Fruit fly (Drosophila melanogaster): ENCODE measurements around the gene Ugt302E1.
A peak's percentile ranks its signal among the peaks of the same experiment; 100 is the strongest.

Ugt302E1 gene

dm6 chr3R:11196648-11197388 is 42.4 kb downstream of the Ugt302E1 start (continued):
- TF ChIP-seq bab2 (GFP tag; optimal IDR thresholded peaks at IDR 0.05) = peak; percentile 98
- peak; percentile 92 for TF ChIP-seq CG12219 (GFP tag; optimal IDR thresholded peaks at IDR 0.05)
- peak; percentile 100 for TF ChIP-seq CoRest (tag; optimal IDR thresholded peaks at IDR 0.05)
- TF ChIP-seq gfzf (GFP tag; optimal IDR thresholded peaks at IDR 0.05) = peak; percentile 3
- TF ChIP-seq gt (GFP tag; IDR thresholded peaks at IDR 0.05) = peak; percentile 96
- TF ChIP-seq vfl (GFP tag; optimal IDR thresholded peaks at IDR 0.05) = peak; percentile 76
- peak; percentile 96 for TF ChIP-seq CG31224 (GFP tag; IDR thresholded peaks at IDR 0.05)
- TF ChIP-seq ATbp (GFP tag; optimal IDR thresholded peaks at IDR 0.05) = peak; percentile 97
- TF ChIP-seq ash1 (GFP tag; optimal IDR thresholded peaks at IDR 0.05) = peak; percentile 82
- peak; percentile 97 for TF ChIP-seq tin (GFP tag; optimal IDR thresholded peaks at IDR 0.05)
- peak; percentile 98 for TF ChIP-seq unpg (GFP tag; optimal IDR thresholded peaks at IDR 0.05)
- TF ChIP-seq CG7963 (GFP tag; IDR thresholded peaks at IDR 0.05; ENCODE audit: partially characterized antibody) = no peak
- TF ChIP-seq NC2β (GFP tag; optimal IDR thresholded peaks at IDR 0.05) = peak; percentile 55
- TF ChIP-seq CG8281 (tag; optimal IDR thresholded peaks at IDR 0.05) = peak; percentile 93
- peak; percentile 79 for TF ChIP-seq CG2116 (GFP tag; optimal IDR thresholded peaks at IDR 0.05)
- peak; percentile 94 for TF ChIP-seq Ravus (GFP tag; IDR thresholded peaks at IDR 0.05)
- TF ChIP-seq Lhr (GFP tag; optimal IDR thresholded peaks at IDR 0.05) = peak; percentile 93
- peak; percentile 100 for TF ChIP-seq CG17361 (GFP tag; IDR thresholded peaks at IDR 0.05)
- TF ChIP-seq her (GFP tag; optimal IDR thresholded peaks at IDR 0.05) = peak; percentile 18
- peak; percentile 99 for TF ChIP-seq CG17359 (tag; optimal IDR thresholded peaks at IDR 0.05)
- peak; percentile 97 for TF ChIP-seq CG10543 (GFP tag; optimal IDR thresholded peaks at IDR 0.05)
- TF ChIP-seq Antp (GFP tag; optimal IDR thresholded peaks at IDR 0.05) = peak; percentile 79
- peak; percentile 99 for TF ChIP-seq CG10147 (GFP tag; optimal IDR thresholded peaks at IDR 0.05)
- peak; percentile 94 for TF ChIP-seq sr (GFP tag; IDR thresholded peaks at IDR 0.05)
- peak; percentile 98 for TF ChIP-seq CG34422 (GFP tag; IDR thresholded peaks at IDR 0.05)
- TF ChIP-seq CG16863 (GFP tag; optimal IDR thresholded peaks at IDR 0.05) = peak; percentile 88
- no peak for TF ChIP-seq gcm2 (GFP tag; optimal IDR thresholded peaks at IDR 0.05)
- peak; percentile 99 for TF ChIP-seq CG1233 (GFP tag; optimal IDR thresholded peaks at IDR 0.05)
- peak; percentile 87 for TF ChIP-seq CG8765 (GFP tag; IDR thresholded peaks at IDR 0.05)
- peak; percentile 90 for TF ChIP-seq dati (GFP tag; IDR thresholded peaks at IDR 0.05)
- TF ChIP-seq kay (GFP tag; optimal IDR thresholded peaks at IDR 0.05) = peak; percentile 87
- TF ChIP-seq CG3407 (GFP tag; optimal IDR thresholded peaks at IDR 0.05) = peak; percentile 96
- TF ChIP-seq al (GFP tag; IDR thresholded peaks at IDR 0.05) = peak; percentile 99
- peak; percentile 98 for TF ChIP-seq CG11456 (GFP tag; IDR thresholded peaks at IDR 0.05)
- TF ChIP-seq Poxn (GFP tag; IDR thresholded peaks at IDR 0.05) = peak; percentile 94
- TF ChIP-seq CG12942 (GFP tag; optimal IDR thresholded peaks at IDR 0.05) = peak; percentile 95
- TF ChIP-seq mam (GFP tag; optimal IDR thresholded peaks at IDR 0.05) = no peak
- TF ChIP-seq Chrac-16 (GFP tag; optimal IDR thresholded peaks at IDR 0.05) = peak; percentile 92
- TF ChIP-seq CG4707 (GFP tag; optimal IDR thresholded peaks at IDR 0.05) = peak; percentile 82
- TF ChIP-seq Blimp-1 (GFP tag; optimal IDR thresholded peaks at IDR 0.05) = peak; percentile 100
- peak; percentile 93 for TF ChIP-seq sug (tag; optimal IDR thresholded peaks at IDR 0.05)
- TF ChIP-seq Hr39 (optimal IDR thresholded peaks at IDR 0.05) = no peak
- peak; percentile 97 for TF ChIP-seq Xbp1 (GFP tag; optimal IDR thresholded peaks at IDR 0.05)
- TF ChIP-seq Hr78 (GFP tag; optimal IDR thresholded peaks at IDR 0.05) = peak in 1 of 2 experiments; percentile 96
- TF ChIP-seq jigr1 (GFP tag; IDR thresholded peaks at IDR 0.05) = peak; percentile 99
- peak; percentile 96 for TF ChIP-seq CG14667 (GFP tag; IDR thresholded peaks at IDR 0.05)
- TF ChIP-seq pzg (GFP tag; optimal IDR thresholded peaks at IDR 0.05) = peak; percentile 4
- TF ChIP-seq CG2712 (tag; optimal IDR thresholded peaks at IDR 0.05) = peak; percentile 97
- peak; percentile 96 for TF ChIP-seq CG18262 (tag; optimal IDR thresholded peaks at IDR 0.05)
- TF ChIP-seq gsb (GFP tag; IDR thresholded peaks at IDR 0.05) = peak; percentile 96
